Fruit fly (Drosophila melanogaster) whole organism, embryonic: ENCODE results near the gene CG44428.
A peak's percentile ranks its signal among the peaks of the same experiment; 100 is the strongest.

Source experiments
- BtbVII ChIP-seq: fragments of 200-800 bp; sonication (Bioruptor generic); optimal IDR thresholded peaks from 3 replicates; lab custom pipeline; 2017; ENCODE audit warnings: missing biosample characterization, mild to moderate bottlenecking, missing genetic modification characterization
- CG11504 ChIP-seq: fragments of 200-800 bp; sonication (Bioruptor generic); optimal IDR thresholded peaks from 3 replicates; lab custom pipeline; 2019; ENCODE audit warnings: missing biosample characterization, mild to moderate bottlenecking, missing genetic modification characterization, moderate library complexity
- CG12104 ChIP-seq: fragments of 200-800 bp; sonication (Bioruptor generic); optimal IDR thresholded peaks from 3 replicates; lab custom pipeline; 2016; ENCODE audit warnings: missing biosample characterization, missing genetic modification characterization
- CG13624 ChIP-seq: fragments of 200-800 bp; sonication (Bioruptor generic); optimal IDR thresholded peaks from 2 replicates; lab custom pipeline; 2016; ENCODE audit warnings: missing biosample characterization, missing genetic modification characterization
- CG14860 ChIP-seq: fragments of 200-800 bp; sonication (Bioruptor generic); IDR thresholded peaks from 3 replicates; pipeline ENCODE4 v1.3.6; 2022; ENCODE audit warnings: missing biosample characterization, missing genetic modification characterization; ENCODE audit not compliant: partially characterized antibody
- CG1603 ChIP-seq: fragments of 200-800 bp; sonication (Bioruptor generic); optimal IDR thresholded peaks from 2 replicates; lab custom pipeline; 2019; ENCODE audit warnings: missing biosample characterization, mild to moderate bottlenecking, missing genetic modification characterization, moderate library complexity
- CG17802 ChIP-seq: fragments of 200-800 bp; sonication (Bioruptor generic); optimal IDR thresholded peaks from 2 replicates; lab custom pipeline; 2018; ENCODE audit warnings: missing biosample characterization, mild to moderate bottlenecking, missing genetic modification characterization, moderate library complexity
- CG1792 ChIP-seq: fragments of 200-800 bp; sonication (Bioruptor generic); optimal IDR thresholded peaks from 2 replicates; lab custom pipeline; 2016; ENCODE audit warnings: missing biosample characterization, missing genetic modification characterization
- CG2712 ChIP-seq: fragments of 200-800 bp; optimal IDR thresholded peaks from 3 replicates; lab custom pipeline; 2019; ENCODE audit warnings: missing biosample characterization, mild to moderate bottlenecking, missing genetic modification characterization, moderate library complexity
- CG34224 ChIP-seq: fragments of 200-800 bp; sonication (Bioruptor generic); IDR thresholded peaks from 3 replicates; pipeline ENCODE4 v1.3.6; 2022; ENCODE audit warnings: missing biosample characterization, missing genetic modification characterization; ENCODE audit not compliant: partially characterized antibody
- CG34422 ChIP-seq: fragments of 200-800 bp; sonication (Bioruptor generic); IDR thresholded peaks from 3 replicates; pipeline ENCODE4 v1.3.6; 2022; ENCODE audit warnings: missing biosample characterization, missing genetic modification characterization
- CG4360 ChIP-seq: fragments of 200-800 bp; sonication (Bioruptor generic); IDR thresholded peaks from 2 replicates; pipeline ENCODE4 v1.3.6; 2022; ENCODE audit warnings: missing biosample characterization, missing genetic modification characterization
- CG5180 ChIP-seq: fragments of 200-800 bp; sonication (Bioruptor generic); optimal IDR thresholded peaks from 3 replicates; lab custom pipeline; 2017; ENCODE audit warnings: missing biosample characterization, missing genetic modification characterization, mild to moderate bottlenecking, moderate library complexity, missing genetic modification reagents
- CG6175 ChIP-seq: fragments of 200-800 bp; sonication (Bioruptor generic); IDR thresholded peaks from 3 replicates; pipeline ENCODE4 v1.3.6; 2022; ENCODE audit warnings: missing biosample characterization, missing genetic modification characterization
- CG8924 ChIP-seq: fragments of 200-800 bp; optimal IDR thresholded peaks from 3 replicates; lab custom pipeline; 2019; ENCODE audit warnings: missing biosample characterization, mild to moderate bottlenecking, missing genetic modification characterization, moderate library complexity
- CG9817 ChIP-seq: fragments of 200-800 bp; sonication (Bioruptor generic); optimal IDR thresholded peaks from 2 replicates; lab custom pipeline; 2018; ENCODE audit warnings: missing biosample characterization, mild to moderate bottlenecking, missing genetic modification characterization, moderate library complexity
- E2f1 ChIP-seq: fragments of 200-800 bp; sonication (Bioruptor generic); IDR thresholded peaks from 2 replicates; pipeline ENCODE4 v1.3.6; 2022; ENCODE audit warnings: missing biosample characterization, missing genetic modification characterization
- Ets97D ChIP-seq: fragments of 200-800 bp; sonication (Bioruptor generic); optimal IDR thresholded peaks from 3 replicates; lab custom pipeline; 2016; ENCODE audit warnings: missing biosample characterization, missing genetic modification characterization
- Gsc ChIP-seq: fragments of 200-800 bp; sonication (Bioruptor generic); IDR thresholded peaks from 2 replicates; pipeline ENCODE4 v1.3.6; 2022; ENCODE audit warnings: missing biosample characterization, missing genetic modification characterization
- HHEX ChIP-seq: fragments of 200-800 bp; sonication (Bioruptor generic); optimal IDR thresholded peaks from 3 replicates; lab custom pipeline; 2017; ENCODE audit warnings: missing biosample characterization, mild to moderate bottlenecking, missing genetic modification characterization, missing genetic modification reagents
- HLH3B ChIP-seq: fragments of 200-800 bp; sonication (Bioruptor generic); IDR thresholded peaks from 2 replicates; pipeline ENCODE4 v1.3.6; 2022; ENCODE audit warnings: missing biosample characterization, missing genetic modification characterization
- Hmx ChIP-seq: fragments of 200-800 bp; sonication (Bioruptor generic); optimal IDR thresholded peaks from 2 replicates; lab custom pipeline; 2016; ENCODE audit warnings: missing biosample characterization, missing genetic modification characterization
- NC2α ChIP-seq: fragments of 200-800 bp; sonication (Bioruptor generic); optimal IDR thresholded peaks from 2 replicates; lab custom pipeline; 2016; ENCODE audit warnings: missing biosample characterization, missing genetic modification characterization
- NK7.1 ChIP-seq: fragments of 200-800 bp; sonication (Bioruptor generic); optimal IDR thresholded peaks from 3 replicates; lab custom pipeline; 2016; ENCODE audit warnings: missing biosample characterization, missing genetic modification characterization
- Oli ChIP-seq: fragments of 200-800 bp; sonication (Bioruptor generic); optimal IDR thresholded peaks from 2 replicates; lab custom pipeline; 2018; ENCODE audit warnings: missing biosample characterization, mild to moderate bottlenecking, missing genetic modification characterization, moderate library complexity
- Spps ChIP-seq: fragments of 200-800 bp; sonication (Bioruptor generic); optimal IDR thresholded peaks from 2 replicates; lab custom pipeline; 2018; ENCODE audit warnings: missing biosample characterization, mild to moderate bottlenecking, missing genetic modification characterization
- Taf1 ChIP-seq: fragments of 200-800 bp; sonication (Bioruptor generic); IDR thresholded peaks from 2 replicates; pipeline ENCODE4 v1.3.6; 2022; ENCODE audit warnings: missing biosample characterization, missing genetic modification characterization
- ac ChIP-seq: fragments of 200-800 bp; sonication (Bioruptor generic); optimal IDR thresholded peaks from 3 replicates; lab custom pipeline; 2017; ENCODE audit warnings: missing biosample characterization, mild to moderate bottlenecking, missing genetic modification characterization
- br ChIP-seq: fragments of >200 bp; optimal IDR thresholded peaks from 2 replicates; lab custom pipeline; 2017
- cwo ChIP-seq: fragments of 200-800 bp; sonication (Bioruptor generic); optimal IDR thresholded peaks from 3 replicates; lab custom pipeline; 2017; ENCODE audit warnings: missing biosample characterization, missing genetic modification characterization, mild to moderate bottlenecking, moderate library complexity, missing genetic modification reagents
- dimm ChIP-seq: fragments of 200-800 bp; sonication (Bioruptor generic); IDR thresholded peaks from 2 replicates; pipeline ENCODE4 v1.3.6; 2022; ENCODE audit warnings: missing biosample characterization, missing genetic modification characterization
- emc ChIP-seq: fragments of 200-800 bp; sonication (Bioruptor generic); optimal IDR thresholded peaks from 2 replicates; lab custom pipeline; 2016; ENCODE audit warnings: missing biosample characterization, missing genetic modification characterization
- gcm ChIP-seq: fragments of 200-800 bp; sonication (Bioruptor generic); optimal IDR thresholded peaks from 2 replicates; lab custom pipeline; 2019; ENCODE audit warnings: missing biosample characterization, mild to moderate bottlenecking, missing genetic modification characterization, moderate library complexity
- ham ChIP-seq: fragments of 200-800 bp; sonication (Bioruptor generic); IDR thresholded peaks from 2 replicates; pipeline ENCODE4 v1.3.6; 2022; ENCODE audit warnings: missing biosample characterization, missing genetic modification characterization
- hbn ChIP-seq: fragments of 200-800 bp; sonication (Bioruptor generic); IDR thresholded peaks from 2 replicates; pipeline ENCODE4 v1.3.6; 2022; ENCODE audit warnings: missing biosample characterization, missing genetic modification characterization; ENCODE audit not compliant: partially characterized antibody
- lov ChIP-seq, 2 experiments: fragments of 200-800 bp in 1 of 2; fragments of >200 bp in 1 of 2; sonication (Bioruptor generic) in 1 of 2; IDR thresholded peaks in 1 of 2; optimal IDR thresholded peaks in 1 of 2; 2 replicates in 1 of 2; 3 replicates in 1 of 2; pipeline versions ENCODE4 v1.3.6 to Lab custom; 2017 to 2022; ENCODE audit warnings: missing biosample characterization in 1 of 2, missing genetic modification characterization in 1 of 2
- pfk ChIP-seq: fragments of 200-800 bp; sonication (Bioruptor generic); optimal IDR thresholded peaks from 2 replicates; lab custom pipeline; 2018; ENCODE audit warnings: missing biosample characterization, mild to moderate bottlenecking, missing genetic modification characterization, moderate library complexity
- prd ChIP-seq, 3 experiments: fragments of >200 bp in 2 of 3; fragments of 200-800 bp in 1 of 3; sonication (Bioruptor generic) in 1 of 3; optimal IDR thresholded peaks in 2 of 3; IDR thresholded peaks in 1 of 3; 2 replicates in 2 of 3; 3 replicates in 1 of 3; pipeline versions ENCODE4 v1.3.6 to Lab custom; 2017 to 2022; ENCODE audit warnings: missing biosample characterization in 1 of 3, missing genetic modification characterization in 1 of 3
- pzg ChIP-seq: fragments of 200-800 bp; sonication (Bioruptor generic); optimal IDR thresholded peaks from 3 replicates; lab custom pipeline; 2018; ENCODE audit warnings: missing biosample characterization, mild to moderate bottlenecking, missing genetic modification characterization, moderate library complexity
- salm ChIP-seq: fragments of 200-800 bp; sonication (Bioruptor generic); optimal IDR thresholded peaks from 2 replicates; lab custom pipeline; 2018; ENCODE audit warnings: missing biosample characterization, mild to moderate bottlenecking, missing genetic modification characterization
- scrt ChIP-seq: fragments of 200-800 bp; sonication (Bioruptor generic); optimal IDR thresholded peaks from 2 replicates; lab custom pipeline; 2018; ENCODE audit warnings: missing biosample characterization, mild to moderate bottlenecking, missing genetic modification characterization, moderate library complexity
- shn ChIP-seq: fragments of 200-800 bp; sonication (Bioruptor generic); optimal IDR thresholded peaks from 3 replicates; lab custom pipeline; 2016; ENCODE audit warnings: missing biosample characterization, missing genetic modification characterization
- sob ChIP-seq: fragments of 200-800 bp; sonication (Bioruptor generic); IDR thresholded peaks from 2 replicates; pipeline ENCODE4 v1.3.6; 2022; ENCODE audit warnings: missing biosample characterization, missing genetic modification characterization
- stwl ChIP-seq: fragments of 200-800 bp; sonication (Bioruptor generic); optimal IDR thresholded peaks from 3 replicates; lab custom pipeline; 2018; ENCODE audit warnings: missing biosample characterization, mild to moderate bottlenecking, missing genetic modification characterization, moderate library complexity
- tio ChIP-seq: fragments of 200-800 bp; sonication (Bioruptor generic); optimal IDR thresholded peaks from 2 replicates; lab custom pipeline; 2017; ENCODE audit warnings: missing biosample characterization, missing genetic modification characterization, inconsistent platforms
- ttk ChIP-seq: fragments of 200-800 bp; sonication (Bioruptor generic); IDR thresholded peaks from 2 replicates; pipeline ENCODE4 v2.1.2; 2022; ENCODE audit warnings: missing biosample characterization, missing genetic modification characterization
- tup ChIP-seq: fragments of 200-800 bp; sonication (Bioruptor generic); optimal IDR thresholded peaks from 2 replicates; lab custom pipeline; 2016; ENCODE audit warnings: missing biosample characterization, mild to moderate bottlenecking, missing genetic modification characterization, moderate library complexity

CG44428 gene

dm6 chrX:13563483-13564443 lies 33.7 kb upstream of the CG44428 start, which contains the start of the genes CG46311 and Tpst (continued):
- TF ChIP-seq Taf1 (0 out of 2 replicates have a peak, but pooled peaks have one; percentile 19), CG5180 (GFP tag; lab: Kevin White, UChicago) (no peak), pzg (GFP tag; lab: Kevin White, UChicago) (peak; percentile 98), stwl (tag; lab: Kevin White, UChicago) (peak; percentile 53), Spps (tag; lab: Kevin White, UChicago) (no peak), HHEX (peak; percentile 37), CG17802 (tag; lab: Kevin White, UChicago) (no peak), ham (GFP tag; lab: Robert Waterston, UW) (no peak), CG9817 (tag; lab: Kevin White, UChicago) (peak; percentile 56), shn (GFP tag; lab: Kevin White, UChicago) (peak; percentile 51), CG1603 (peak; percentile 80), CG6175 (peak; percentile 79; the same call in 2 of the 3 replicates), dimm (no peak), CG8924 (tag; lab: Kevin White, UChicago) (peak; percentile 7), NK7.1 (GFP tag; lab: Kevin White, UChicago) (peak; percentile 39), E2f1 (GFP tag; lab: Robert Waterston, UW) (peak; percentile 38; the same call in 1 of the 2 replicates), sob (GFP tag; lab: Robert Waterston, UW) (peak; percentile 58; the same call in 1 of the 2 replicates), CG4360 (GFP tag; lab: Robert Waterston, UW) (peak; percentile 95), salm (no peak), lov (optimal IDR thresholded peaks at IDR 0.05; lab: Kevin White, UChicago) (no peak), lov (GFP tag; IDR thresholded peaks at IDR 0.05; lab: Robert Waterston, UW) (peak; percentile 62; the same call in 1 of the 3 replicates), CG11504 (tag; lab: Kevin White, UChicago) (peak; percentile 47), CG1792 (GFP tag; lab: Kevin White, UChicago) (no peak), prd (optimal IDR thresholded peaks at IDR 0.05; lab: Kevin White, UChicago) (no peak), prd (GFP tag; IDR thresholded peaks at IDR 0.05; lab: Robert Waterston, UW) (peak; percentile 68; the same call in 2 of the 3 replicates), Gsc (GFP tag; lab: Robert Waterston, UW) (no peak), gcm (GFP tag; lab: Kevin White, UChicago) (no peak), tup (GFP tag; lab: Kevin White, UChicago) (no peak), br (lab: Kevin White, UChicago) (no peak), hbn (no peak), NC2α (GFP tag; lab: Kevin White, UChicago) (peak; percentile 46), Hmx (GFP tag; lab: Kevin White, UChicago) (no peak), HLH3B (peak; percentile 43; the same call in 1 of the 2 replicates), CG34224 (peak; percentile 26; the same call in 1 of the 3 replicates), tio (GFP tag; lab: Kevin White, UChicago) (peak; percentile 21), BtbVII (GFP tag; lab: Kevin White, UChicago) (no peak), CG14860 (GFP tag; lab: Robert Waterston, UW) (no peak), scrt (GFP tag; lab: Kevin White, UChicago) (peak; percentile 48), CG12104 (no peak), emc (GFP tag; lab: Kevin White, UChicago) (no peak), CG2712 (peak; percentile 43), CG13624 (peak; percentile 51), ttk (GFP tag; lab: Robert Waterston, UW) (peak; percentile 34; the same call in 1 of the 2 replicates), Ets97D (peak; percentile 78), CG34422 (GFP tag; lab: Robert Waterston, UW) (peak; percentile 65; the same call in 2 of the 3 replicates), cwo (GFP tag; lab: Kevin White, UChicago) (no peak), ac (GFP tag; lab: Kevin White, UChicago) (no peak), pfk (GFP tag; lab: Kevin White, UChicago) (no peak), Oli (no peak)
